Worm (Caenorhabditis elegans) whole organism, L3 larva: ENCODE results near the gene F56H9.8.

Experiments used
- R02D3.7 ChIP-seq: fragments of 150-350 bp; optimal IDR thresholded peaks from 2 replicates; lab custom pipeline; 2014; ENCODE audit warnings: missing biosample characterization, missing genetic modification characterization
- ceh-28 ChIP-seq: fragments of 150-350 bp; optimal IDR thresholded peaks from 2 replicates; lab custom pipeline; 2014; ENCODE audit warnings: missing biosample characterization, missing genetic modification reagents, missing genetic modification characterization
- fkh-10 ChIP-seq: sonication (generic microtip); optimal IDR thresholded peaks from 2 replicates; lab custom pipeline; 2017; ENCODE audit warnings: missing biosample characterization, missing genetic modification reagents, missing genetic modification characterization
- lin-15B ChIP-seq: fragments of 150-350 bp; optimal IDR thresholded peaks from 2 replicates; lab custom pipeline; 2014; ENCODE audit warnings: missing biosample characterization, missing genetic modification characterization
- mdl-1 ChIP-seq: fragments of 150-350 bp; optimal IDR thresholded peaks from 2 replicates; lab custom pipeline; 2014; ENCODE audit warnings: missing biosample characterization, missing genetic modification characterization
- nfya-1 ChIP-seq: sonication (generic microtip); optimal IDR thresholded peaks from 2 replicates; lab custom pipeline; 2017; ENCODE audit warnings: missing genetic modification characterization, mild to moderate bottlenecking, missing compliant biosample characterization, antibody characterized with exemption, moderate library complexity; ENCODE audit not compliant: insufficient read depth
- nhr-12 ChIP-seq: fragments of 150-350 bp; optimal IDR thresholded peaks from 2 replicates; lab custom pipeline; 2014; ENCODE audit warnings: missing biosample characterization, missing genetic modification characterization
- nhr-28 ChIP-seq: fragments of 150-350 bp; optimal IDR thresholded peaks from 2 replicates; lab custom pipeline; 2014; ENCODE audit warnings: missing biosample characterization, missing genetic modification characterization
- nhr-76 ChIP-seq: fragments of 150-350 bp; sonication (generic microtip); optimal IDR thresholded peaks from 5 replicates; lab custom pipeline; 2014; ENCODE audit warnings: missing biosample characterization, missing genetic modification characterization
- nhr-77 ChIP-seq: fragments of 150-350 bp; optimal IDR thresholded peaks from 2 replicates; lab custom pipeline; 2014; ENCODE audit warnings: missing biosample characterization, missing genetic modification characterization
- skn-1 ChIP-seq: fragments of 150-350 bp; optimal IDR thresholded peaks from 2 replicates; lab custom pipeline; 2014; ENCODE audit warnings: missing biosample characterization, missing genetic modification characterization
- unc-39 ChIP-seq: sonication (generic microtip); optimal IDR thresholded peaks from 4 replicates; lab custom pipeline; 2017; ENCODE audit warnings: missing biosample characterization, missing genetic modification characterization
- unc-62 ChIP-seq: fragments of 150-350 bp; sonication (generic microtip); optimal IDR thresholded peaks from 4 replicates; lab custom pipeline; 2014; ENCODE audit warnings: missing biosample characterization, missing genetic modification reagents, missing genetic modification characterization
- ztf-4 ChIP-seq: fragments of 150-350 bp; optimal IDR thresholded peaks from 2 replicates; lab custom pipeline; 2014; ENCODE audit warnings: missing biosample characterization, missing genetic modification characterization

DNA sequence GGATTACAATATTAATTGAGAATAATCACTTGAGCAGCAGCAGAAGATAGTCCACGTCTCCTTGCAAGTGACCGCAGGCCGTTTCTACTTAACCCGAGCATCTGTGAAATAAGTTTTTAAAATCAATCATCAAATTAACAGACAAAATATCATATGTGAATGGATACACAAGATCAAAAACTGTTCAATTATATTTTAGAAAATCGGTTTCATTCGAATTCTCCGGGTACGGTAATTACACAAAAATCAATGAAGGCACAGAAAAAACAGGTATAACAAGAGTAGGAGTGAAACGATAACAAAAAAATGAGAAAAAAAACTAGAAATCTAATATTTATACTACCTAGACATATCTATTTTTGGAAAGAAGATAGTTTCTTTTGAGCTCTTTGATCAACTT, 48.4 kb upstream of the F56H9.8 start, which contains the start of gene mma-1:
- TF ChIP-seq nhr-76 (tag; lab: Kevin White, UChicago) (no peak), fkh-10 (GFP tag; lab: Kevin White, UChicago) (no peak), ztf-4 (no peak), nhr-12 (tag; lab: Kevin White, UChicago) (no peak), unc-62 (GFP tag; lab: Kevin White, UChicago) (no peak), unc-39 (tag; lab: Kevin White, UChicago) (no peak), mdl-1 (tag; lab: Kevin White, UChicago) (no peak), R02D3.7 (tag; lab: Kevin White, UChicago) (no peak), nhr-77 (tag; lab: Kevin White, UChicago) (no peak), skn-1 (tag; lab: Kevin White, UChicago) (no peak), lin-15B (no peak), ceh-28 (tag; lab: Kevin White, UChicago) (no peak), nfya-1 (tag; lab: Kevin White, UChicago) (no peak), nhr-28 (tag; lab: Kevin White, UChicago) (no peak)
